Fruit fly (Drosophila melanogaster) whole organism, embryonic: ENCODE measurements around the gene Tsp5D.

ENCODE experiments used
- Ada2b ChIP-seq: fragments of 200-800 bp; sonication (Bioruptor generic); IDR thresholded peaks from 2 replicates; pipeline ENCODE4 v1.3.6; 2022; ENCODE audit warnings: missing biosample characterization, missing genetic modification characterization
- Atf-2 ChIP-seq: fragments of 200-800 bp; sonication (Bioruptor generic); optimal IDR thresholded peaks from 2 replicates; lab custom pipeline; 2016; ENCODE audit warnings: missing biosample characterization, missing genetic modification characterization
- B-H1 ChIP-seq: fragments of 200-800 bp; sonication (Bioruptor generic); IDR thresholded peaks from 3 replicates; pipeline ENCODE4 v1.3.6; 2022; ENCODE audit warnings: missing biosample characterization, missing genetic modification characterization
- B-H2 ChIP-seq: fragments of 200-800 bp; sonication (Bioruptor generic); optimal IDR thresholded peaks from 2 replicates; lab custom pipeline; 2018; ENCODE audit warnings: missing biosample characterization, mild to moderate bottlenecking, missing genetic modification characterization
- Bdp1 ChIP-seq: fragments of 200-800 bp; sonication (Bioruptor generic); optimal IDR thresholded peaks from 3 replicates; lab custom pipeline; 2016; ENCODE audit warnings: missing biosample characterization, missing genetic modification characterization
- CG10366 ChIP-seq: fragments of 200-800 bp; sonication (Bioruptor generic); IDR thresholded peaks from 2 replicates; pipeline ENCODE4 v1.3.6; 2022; ENCODE audit warnings: missing biosample characterization, missing genetic modification characterization
- CG10979 ChIP-seq: fragments of 200-800 bp; sonication (Bioruptor generic); optimal IDR thresholded peaks from 2 replicates; lab custom pipeline; 2018; ENCODE audit warnings: missing biosample characterization, mild to moderate bottlenecking, missing genetic modification characterization, moderate library complexity
- CG11695 ChIP-seq: fragments of 200-800 bp; sonication (Bioruptor generic); IDR thresholded peaks from 3 replicates; pipeline ENCODE4 v1.3.6; 2022; ENCODE audit warnings: missing biosample characterization, missing genetic modification characterization
- CG12942 ChIP-seq: fragments of 200-800 bp; sonication (Bioruptor generic); optimal IDR thresholded peaks from 3 replicates; lab custom pipeline; 2016; ENCODE audit warnings: missing biosample characterization, missing genetic modification characterization
- CG15011 ChIP-seq: fragments of 200-800 bp; sonication (Bioruptor generic); optimal IDR thresholded peaks from 3 replicates; lab custom pipeline; 2018; ENCODE audit warnings: missing biosample characterization, mild to moderate bottlenecking, missing genetic modification characterization
- CG16813 ChIP-seq: fragments of 200-800 bp; sonication (Bioruptor generic); IDR thresholded peaks from 3 replicates; pipeline ENCODE4 v1.3.6; 2022; ENCODE audit warnings: missing biosample characterization, missing genetic modification characterization; ENCODE audit not compliant: partially characterized antibody
- CG18599 ChIP-seq: fragments of 200-800 bp; sonication (Bioruptor generic); optimal IDR thresholded peaks from 3 replicates; lab custom pipeline; 2017; ENCODE audit warnings: missing biosample characterization, missing genetic modification characterization, mild to moderate bottlenecking, moderate library complexity, missing genetic modification reagents
- CG2129 ChIP-seq: fragments of 200-800 bp; sonication (Bioruptor generic); IDR thresholded peaks from 2 replicates; pipeline ENCODE4 v1.3.6; 2022; ENCODE audit warnings: missing biosample characterization, missing genetic modification characterization; ENCODE audit not compliant: partially characterized antibody
- CG33213 ChIP-seq: fragments of 200-800 bp; sonication (Bioruptor generic); optimal IDR thresholded peaks from 3 replicates; lab custom pipeline; 2016; ENCODE audit warnings: missing biosample characterization, missing genetic modification characterization
- CG34224 ChIP-seq: fragments of 200-800 bp; sonication (Bioruptor generic); IDR thresholded peaks from 3 replicates; pipeline ENCODE4 v1.3.6; 2022; ENCODE audit warnings: missing biosample characterization, missing genetic modification characterization; ENCODE audit not compliant: partially characterized antibody
- CG4360 ChIP-seq: fragments of 200-800 bp; sonication (Bioruptor generic); IDR thresholded peaks from 2 replicates; pipeline ENCODE4 v1.3.6; 2022; ENCODE audit warnings: missing biosample characterization, missing genetic modification characterization
- CG4424 ChIP-seq: fragments of 200-800 bp; sonication (Bioruptor generic); optimal IDR thresholded peaks from 3 replicates; lab custom pipeline; 2016; ENCODE audit warnings: missing biosample characterization, missing genetic modification characterization
- CG5953 ChIP-seq: fragments of 200-800 bp; sonication (Bioruptor generic); IDR thresholded peaks from 2 replicates; pipeline ENCODE4 v1.3.6; 2022; ENCODE audit warnings: missing biosample characterization, missing genetic modification characterization
- CG6272 ChIP-seq: fragments of 200-800 bp; sonication (Bioruptor generic); IDR thresholded peaks from 2 replicates; pipeline ENCODE4 v1.3.6; 2022; ENCODE audit warnings: missing biosample characterization, missing genetic modification characterization
- CG6689 ChIP-seq: fragments of 200-800 bp; sonication (Bioruptor generic); IDR thresholded peaks from 2 replicates; pipeline ENCODE4 v1.3.6; 2022; ENCODE audit warnings: missing biosample characterization, missing genetic modification characterization
- CG7987 ChIP-seq: fragments of 200-800 bp; sonication (Bioruptor generic); optimal IDR thresholded peaks from 2 replicates; lab custom pipeline; 2018; ENCODE audit warnings: missing biosample characterization, mild to moderate bottlenecking, missing genetic modification characterization, moderate library complexity
- CG8281 ChIP-seq: fragments of 200-800 bp; sonication (Bioruptor generic); optimal IDR thresholded peaks from 2 replicates; lab custom pipeline; 2018; ENCODE audit warnings: missing biosample characterization, mild to moderate bottlenecking, missing genetic modification characterization, moderate library complexity
- Camta ChIP-seq: fragments of 200-800 bp; sonication (Bioruptor generic); optimal IDR thresholded peaks from 2 replicates; lab custom pipeline; 2016; ENCODE audit warnings: missing biosample characterization, missing genetic modification characterization
- CoRest ChIP-seq: fragments of 200-800 bp; sonication (Bioruptor generic); optimal IDR thresholded peaks from 3 replicates; lab custom pipeline; 2018; ENCODE audit warnings: missing biosample characterization, mild to moderate bottlenecking, missing genetic modification characterization, moderate library complexity
- Doc2 ChIP-seq: fragments of 200-800 bp; sonication (Bioruptor generic); IDR thresholded peaks from 2 replicates; pipeline ENCODE4 v1.3.6; 2022; ENCODE audit warnings: missing biosample characterization, missing genetic modification characterization
- Dp ChIP-seq: fragments of 200-800 bp; sonication (Bioruptor generic); optimal IDR thresholded peaks from 2 replicates; lab custom pipeline; 2018; ENCODE audit warnings: missing biosample characterization, mild to moderate bottlenecking, missing genetic modification characterization, moderate library complexity
- Dref ChIP-seq: fragments of 200-800 bp; sonication (Bioruptor generic); IDR thresholded peaks from 2 replicates; pipeline ENCODE4 v1.3.6; 2022; ENCODE audit warnings: missing biosample characterization, missing genetic modification characterization
- ERR ChIP-seq: fragments of 200-800 bp; sonication (Bioruptor generic); optimal IDR thresholded peaks from 2 replicates; lab custom pipeline; 2016; ENCODE audit warnings: missing biosample characterization, missing genetic modification characterization
- Eip74EF ChIP-seq, 2 experiments: fragments of 200-800 bp in 1 of 2; fragments of >200 bp in 1 of 2; sonication (Bioruptor generic) in 1 of 2; optimal IDR thresholded peaks; 2 replicates each; lab custom pipeline; 2017 to 2019; ENCODE audit warnings: missing biosample characterization in 2 of 2, missing genetic modification characterization in 2 of 2, mild to moderate bottlenecking in 1 of 2, moderate library complexity in 1 of 2
- Kr ChIP-seq: fragments of 200-800 bp; sonication (Bioruptor generic); optimal IDR thresholded peaks from 2 replicates; lab custom pipeline; 2017; ENCODE audit warnings: missing biosample characterization, mild to moderate bottlenecking, missing genetic modification characterization
- MBD-R2 ChIP-seq: fragments of 200-800 bp; sonication (Bioruptor generic); IDR thresholded peaks from 2 replicates; pipeline ENCODE4 v1.3.6; 2022; ENCODE audit warnings: missing biosample characterization, missing genetic modification characterization
- NC2α ChIP-seq: fragments of 200-800 bp; sonication (Bioruptor generic); optimal IDR thresholded peaks from 2 replicates; lab custom pipeline; 2016; ENCODE audit warnings: missing biosample characterization, missing genetic modification characterization
- NK7.1 ChIP-seq: fragments of 200-800 bp; sonication (Bioruptor generic); optimal IDR thresholded peaks from 3 replicates; lab custom pipeline; 2016; ENCODE audit warnings: missing biosample characterization, missing genetic modification characterization
- Opbp ChIP-seq: fragments of 200-800 bp; sonication (Bioruptor generic); IDR thresholded peaks from 3 replicates; pipeline ENCODE4 v1.3.6; 2022; ENCODE audit warnings: missing biosample characterization, missing genetic modification characterization; ENCODE audit not compliant: partially characterized antibody
- Stat92E ChIP-seq, 3 experiments: fragments of >200 bp in 2 of 3; fragments of 200-800 bp in 1 of 3; sonication (Bioruptor generic) in 1 of 3; optimal IDR thresholded peaks; 2 replicates each; lab custom pipeline; 2017 to 2019; ENCODE audit warnings: missing biosample characterization in 3 of 3, missing genetic modification characterization in 3 of 3, mild to moderate bottlenecking in 1 of 3, moderate library complexity in 1 of 3
- Usf ChIP-seq: fragments of 200-800 bp; sonication (Bioruptor generic); optimal IDR thresholded peaks from 2 replicates; lab custom pipeline; 2017; ENCODE audit warnings: missing genotype, missing biosample characterization, missing genetic modification characterization
- ash1 ChIP-seq: fragments of 200-800 bp; sonication (Bioruptor generic); optimal IDR thresholded peaks from 2 replicates; lab custom pipeline; 2018; ENCODE audit warnings: missing biosample characterization, mild to moderate bottlenecking, missing genetic modification characterization
- cato ChIP-seq: fragments of 200-800 bp; sonication (Bioruptor generic); optimal IDR thresholded peaks from 2 replicates; lab custom pipeline; 2016; ENCODE audit warnings: missing biosample characterization, missing genetic modification characterization, borderline replicate concordance
- disco-r ChIP-seq: fragments of 200-800 bp; sonication (Bioruptor generic); optimal IDR thresholded peaks from 2 replicates; lab custom pipeline; 2016; ENCODE audit warnings: missing biosample characterization, missing genetic modification characterization
- ftz-f1 ChIP-seq: fragments of 200-800 bp; sonication (Bioruptor generic); optimal IDR thresholded peaks from 2 replicates; lab custom pipeline; 2016; ENCODE audit warnings: missing biosample characterization, missing genetic modification characterization
- gt ChIP-seq: fragments of 200-800 bp; sonication (Bioruptor generic); IDR thresholded peaks from 2 replicates; pipeline ENCODE4 v1.3.6; 2022; ENCODE audit warnings: missing biosample characterization, missing genetic modification characterization
- her ChIP-seq: fragments of 200-800 bp; sonication (Bioruptor generic); optimal IDR thresholded peaks from 2 replicates; lab custom pipeline; 2016; ENCODE audit warnings: missing biosample characterization, missing genetic modification characterization
- klu ChIP-seq: fragments of 200-800 bp; sonication (Bioruptor generic); IDR thresholded peaks from 2 replicates; pipeline ENCODE4 v1.3.6; 2022; ENCODE audit warnings: missing biosample characterization, missing genetic modification characterization
- peb ChIP-seq: fragments of 200-800 bp; sonication (Bioruptor generic); IDR thresholded peaks from 2 replicates; pipeline ENCODE4 v1.3.6; 2022; ENCODE audit warnings: missing biosample characterization, missing genetic modification characterization
- prd ChIP-seq, 3 experiments: fragments of >200 bp in 2 of 3; fragments of 200-800 bp in 1 of 3; sonication (Bioruptor generic) in 1 of 3; optimal IDR thresholded peaks in 2 of 3; IDR thresholded peaks in 1 of 3; 2 replicates in 2 of 3; 3 replicates in 1 of 3; pipeline versions ENCODE4 v1.3.6 to Lab custom; 2017 to 2022; ENCODE audit warnings: missing biosample characterization in 1 of 3, missing genetic modification characterization in 1 of 3
- pros ChIP-seq: fragments of 200-800 bp; sonication (Bioruptor generic); optimal IDR thresholded peaks from 3 replicates; lab custom pipeline; 2019; ENCODE audit warnings: missing biosample characterization, mild to moderate bottlenecking, missing genetic modification characterization, moderate library complexity
- psq ChIP-seq: fragments of 200-800 bp; sonication (Bioruptor generic); optimal IDR thresholded peaks from 2 replicates; lab custom pipeline; 2017; ENCODE audit warnings: missing biosample characterization, missing genetic modification characterization
- ranshi ChIP-seq: fragments of 200-800 bp; sonication (Bioruptor generic); IDR thresholded peaks from 2 replicates; pipeline ENCODE4 v1.3.6; 2022; ENCODE audit warnings: missing biosample characterization, missing genetic modification characterization
- scrt ChIP-seq: fragments of 200-800 bp; sonication (Bioruptor generic); optimal IDR thresholded peaks from 2 replicates; lab custom pipeline; 2018; ENCODE audit warnings: missing biosample characterization, mild to moderate bottlenecking, missing genetic modification characterization, moderate library complexity
- seq ChIP-seq: fragments of 200-800 bp; sonication (Bioruptor generic); IDR thresholded peaks from 2 replicates; pipeline ENCODE4 v1.3.6; 2022; ENCODE audit warnings: missing biosample characterization, missing genetic modification characterization

The Tsp5D gene

dm6 chrX:6074845-6075244 is at the start of gene Tsp5D:
Tsp5D (minus strand) TSS chrX:6074857.
- peak; percentile 93 for TF ChIP-seq ranshi (GFP tag; lab: Robert Waterston, UW)
- TF ChIP-seq B-H1: peak; percentile 92
- no peak for TF ChIP-seq CG16813 (GFP tag; lab: Robert Waterston, UW)
- TF ChIP-seq CoRest (tag; lab: Kevin White, UChicago): peak; percentile 92
- peak; percentile 94 for TF ChIP-seq CG6689 (GFP tag; lab: Robert Waterston, UW)
- TF ChIP-seq CG12942 (GFP tag; lab: Kevin White, UChicago): peak; percentile 83
- peak; percentile 69 for TF ChIP-seq CG4360
- peak in 1 of 3 experiments; percentile 41 for TF ChIP-seq Stat92E (GFP tag; optimal IDR thresholded peaks at IDR 0.05; lab: Kevin White, UChicago)
- TF ChIP-seq NC2α (GFP tag; lab: Kevin White, UChicago): no peak
- TF ChIP-seq Camta (GFP tag; lab: Kevin White, UChicago): peak; percentile 72
- peak in 1 of 2 experiments; percentile 81 for TF ChIP-seq Eip74EF (GFP tag; optimal IDR thresholded peaks at IDR 0.05; lab: Kevin White, UChicago)
- TF ChIP-seq cato (GFP tag; lab: Kevin White, UChicago): peak; percentile 85
- peak; percentile 87 for TF ChIP-seq CG6272 (GFP tag; lab: Robert Waterston, UW)
- TF ChIP-seq Doc2 (GFP tag; lab: Robert Waterston, UW): peak; percentile 72
- TF ChIP-seq Dref: no peak
- TF ChIP-seq scrt (GFP tag; lab: Kevin White, UChicago): peak; percentile 83
- TF ChIP-seq her (GFP tag; lab: Kevin White, UChicago): no peak
- peak; percentile 55 for TF ChIP-seq CG7987 (GFP tag; lab: Kevin White, UChicago)
- peak; percentile 49 for TF ChIP-seq CG33213 (GFP tag; lab: Kevin White, UChicago)
- peak; percentile 92 for TF ChIP-seq CG4424
- TF ChIP-seq ftz-f1 (GFP tag; lab: Kevin White, UChicago): no peak
- no peak for TF ChIP-seq CG34224 (GFP tag; lab: Robert Waterston, UW)
- peak; percentile 96 for TF ChIP-seq CG10366 (GFP tag; lab: Robert Waterston, UW)
- peak; percentile 76 for TF ChIP-seq CG15011
- no peak for TF ChIP-seq prd (optimal IDR thresholded peaks at IDR 0.05; lab: Kevin White, UChicago)
- peak; percentile 95 for TF ChIP-seq prd (GFP tag; IDR thresholded peaks at IDR 0.05; lab: Robert Waterston, UW)
- TF ChIP-seq peb (GFP tag; lab: Robert Waterston, UW): peak; percentile 87
- no peak for TF ChIP-seq ash1 (GFP tag; lab: Kevin White, UChicago)
- TF ChIP-seq CG10979: peak; percentile 95
- peak; percentile 12 for TF ChIP-seq Usf
- no peak for TF ChIP-seq B-H2 (GFP tag; lab: Kevin White, UChicago)
- TF ChIP-seq CG18599 (GFP tag; lab: Kevin White, UChicago): peak; percentile 90
- TF ChIP-seq disco-r (GFP tag; lab: Kevin White, UChicago): no peak
- peak; percentile 95 for TF ChIP-seq CG5953 (GFP tag; lab: Robert Waterston, UW)
- TF ChIP-seq Atf-2 (GFP tag; lab: Kevin White, UChicago): no peak
- no peak for TF ChIP-seq Dp (GFP tag; lab: Kevin White, UChicago)
- TF ChIP-seq MBD-R2 (GFP tag; lab: Robert Waterston, UW): peak; percentile 63
- TF ChIP-seq klu (GFP tag; lab: Robert Waterston, UW): peak; percentile 80
- no peak for TF ChIP-seq CG2129 (GFP tag; lab: Robert Waterston, UW)
- TF ChIP-seq Kr (GFP tag; lab: Kevin White, UChicago): no peak
- TF ChIP-seq Bdp1 (GFP tag; lab: Kevin White, UChicago): peak; percentile 27
- TF ChIP-seq Ada2b (GFP tag; lab: Robert Waterston, UW): peak; percentile 95
- TF ChIP-seq CG11695 (GFP tag; lab: Robert Waterston, UW): peak; percentile 93
- TF ChIP-seq seq (GFP tag; lab: Robert Waterston, UW): peak; percentile 94
- peak; percentile 73 for TF ChIP-seq CG8281 (tag; lab: Kevin White, UChicago)
- TF ChIP-seq ERR (GFP tag; lab: Kevin White, UChicago): no peak
- no peak for TF ChIP-seq NK7.1 (GFP tag; lab: Kevin White, UChicago)
- TF ChIP-seq gt: peak; percentile 89
- no peak for TF ChIP-seq pros
- TF ChIP-seq Opbp: no peak
- peak; percentile 57 for TF ChIP-seq psq
